Worm (Caenorhabditis elegans): Measurements from ENCODE around the gene R02E12.4.

DNA sequence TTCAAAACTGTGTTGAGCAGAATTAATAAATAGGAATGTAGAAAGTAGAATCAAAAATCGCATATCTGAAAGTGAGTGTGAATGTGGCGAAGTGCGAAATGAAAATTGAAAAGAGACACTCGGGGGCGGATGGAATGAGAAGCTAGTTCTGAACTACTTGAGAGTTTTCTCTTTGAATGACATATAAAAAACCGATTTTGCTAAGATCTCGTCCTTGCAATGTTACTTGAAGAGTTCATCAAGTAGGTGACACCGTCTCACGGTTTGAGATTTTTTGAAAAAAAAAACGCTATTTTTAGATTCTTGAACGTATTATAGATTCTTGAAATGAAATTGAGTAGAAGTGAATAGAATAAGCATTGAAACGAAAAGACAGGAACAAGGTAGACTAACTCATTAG is 38.8 kb upstream of the R02E12.4 start, which contains the start of gene C16B8.2:
- TF ChIP-seq unc-55 (GFP tag; optimal IDR thresholded peaks at IDR 0.05): no peak
- no peak for TF ChIP-seq K02D7.2 (tag; optimal IDR thresholded peaks at IDR 0.05)
- TF ChIP-seq pag-3 (tag; optimal IDR thresholded peaks at IDR 0.05; ENCODE audit: borderline replicate concordance): no peak

Data from whole organism, late embryonic.